Worm (Caenorhabditis elegans): ENCODE measurements around the gene C03B1.2.

Gene C03B1.2

DNA sequence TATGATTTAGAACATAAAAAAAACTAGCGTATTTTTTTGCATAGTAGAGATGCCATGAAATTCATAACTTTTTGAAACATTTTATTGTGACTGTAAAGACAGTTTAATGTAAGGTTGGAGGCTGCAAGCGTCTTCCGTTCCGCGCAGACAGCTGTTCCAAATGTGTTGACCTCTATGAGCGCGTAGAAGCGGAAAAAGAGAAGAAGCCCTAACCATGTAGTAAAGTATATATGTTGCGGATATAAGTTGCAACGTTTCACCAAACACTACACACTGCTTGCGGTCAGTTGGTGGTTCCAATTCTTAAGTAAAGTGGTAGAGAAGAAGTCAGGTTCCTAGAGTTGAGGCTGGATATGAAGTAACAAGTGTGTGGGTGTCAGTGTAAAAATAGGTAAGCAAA lies 18.8 kb downstream of the C03B1.2 start:
- TF ChIP-seq ets-7 (tag; optimal IDR thresholded peaks at IDR 0.05) (no peak), ceh-13 (GFP tag; optimal IDR thresholded peaks at IDR 0.05) (no peak), B0310.2 (tag; optimal IDR thresholded peaks at IDR 0.05) (no peak), aly-1 (tag; optimal IDR thresholded peaks at IDR 0.05) (no peak), scrt-1 (GFP tag; IDR thresholded peaks at IDR 0.05) (no peak), F13C5.2 (tag; optimal IDR thresholded peaks at IDR 0.05) (no peak), tbx-37 (GFP tag; conservative IDR thresholded peaks at IDR 0.05) (no peak), tra-4 (tag; optimal IDR thresholded peaks at IDR 0.05) (no peak), tbx-11 (GFP tag; IDR thresholded peaks at IDR 0.05) (no peak)

DNA sequence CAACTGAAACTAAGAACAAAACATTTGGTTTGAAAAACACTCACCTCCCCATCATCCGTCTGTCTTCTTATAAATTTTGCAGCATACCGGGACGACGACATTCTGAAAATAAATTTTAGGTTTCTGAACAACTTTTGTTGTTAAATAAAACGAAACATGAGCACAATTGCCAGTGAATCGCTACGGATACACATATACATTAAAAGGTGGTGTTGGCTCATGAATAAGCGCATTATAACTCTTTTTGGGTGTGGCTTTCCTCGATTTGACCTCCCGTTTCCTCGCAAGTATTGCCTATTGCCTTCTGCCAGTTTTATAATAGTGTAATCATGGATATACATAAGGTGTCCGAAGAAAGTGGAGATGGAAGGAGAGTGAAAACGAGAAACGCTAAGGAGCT lies 21.7 kb downstream of the C03B1.2 start, which contains the start of gene igcm-2:
Gene igcm-2, minus strand, starts transcription at position 101 of the 400 bp plus-strand sequence.
- TF ChIP-seq F13C5.2 (tag; optimal IDR thresholded peaks at IDR 0.05) (no peak), hmg-4 (GFP tag; optimal IDR thresholded peaks at IDR 0.05) (no peak), ceh-36 (tag; optimal IDR thresholded peaks at IDR 0.05) (no peak), scrt-1 (GFP tag; IDR thresholded peaks at IDR 0.05) (no peak), sea-1 (GFP tag; conservative IDR thresholded peaks at IDR 0.05) (no peak), tra-4 (tag; optimal IDR thresholded peaks at IDR 0.05) (no peak), tbx-37 (GFP tag; conservative IDR thresholded peaks at IDR 0.05) (no peak), aly-1 (tag; optimal IDR thresholded peaks at IDR 0.05) (no peak), hmbx-1 (tag; optimal IDR thresholded peaks at IDR 0.05) (no peak), ceh-13 (GFP tag; optimal IDR thresholded peaks at IDR 0.05) (no peak), ets-7 (tag; optimal IDR thresholded peaks at IDR 0.05) (no peak), pes-1 (GFP tag; IDR thresholded peaks at IDR 0.05) (no peak), tbx-11 (GFP tag; IDR thresholded peaks at IDR 0.05) (no peak), B0310.2 (tag; optimal IDR thresholded peaks at IDR 0.05) (no peak), hnd-1 (tag; optimal IDR thresholded peaks at IDR 0.05) (no peak)

DNA sequence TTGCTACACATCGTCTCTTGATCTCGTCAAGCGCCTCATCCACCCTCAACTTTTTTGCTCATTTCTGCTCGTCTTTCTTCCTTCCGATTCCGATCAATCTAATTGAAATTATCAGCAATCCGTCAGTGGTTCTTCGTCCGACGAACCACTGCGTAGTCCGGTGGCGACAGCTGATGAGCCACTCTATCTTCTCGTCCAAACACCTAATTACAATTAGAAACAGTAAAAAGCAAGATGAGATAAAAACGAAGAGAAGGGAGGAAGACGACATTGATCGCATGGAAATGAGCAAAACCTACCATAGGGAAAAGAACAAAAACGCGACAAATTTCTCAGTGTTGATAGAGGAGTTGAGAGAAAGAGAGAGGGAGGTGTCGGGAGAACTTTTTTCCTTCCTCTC lies 29.6 kb downstream of the C03B1.2 start:
- no peak for TF ChIP-seq ama-1 (optimal IDR thresholded peaks at IDR 0.05)
- TF ChIP-seq pes-1 (GFP tag; IDR thresholded peaks at IDR 0.05) = no peak

DNA sequence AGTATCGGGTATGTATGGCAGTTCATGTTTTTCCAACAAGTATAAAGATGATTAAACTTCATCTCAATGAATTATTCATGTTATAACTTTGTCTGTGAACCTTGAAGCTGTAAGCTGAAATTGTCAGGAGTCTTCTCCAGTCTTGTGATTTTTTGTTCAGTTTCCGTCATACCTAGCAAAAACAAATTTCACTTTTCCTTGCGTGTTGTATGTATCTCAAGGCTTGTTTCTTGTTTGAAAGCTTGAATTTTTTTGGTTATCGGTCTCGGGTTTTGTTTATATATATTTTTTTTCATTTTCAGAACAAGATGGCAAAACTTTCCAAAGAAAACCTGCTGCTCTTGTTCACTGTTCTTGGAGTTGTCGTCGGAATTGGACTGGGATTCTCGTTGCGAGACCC lies 33.3 kb downstream of the C03B1.2 start, which contains the start of gene glt-4:
Gene glt-4, plus strand, starts transcription at position 301 of the 400 bp plus-strand sequence.
- TF ChIP-seq tbx-37 (GFP tag; conservative IDR thresholded peaks at IDR 0.05) (no peak), scrt-1 (GFP tag; IDR thresholded peaks at IDR 0.05) (no peak), aly-1 (tag; optimal IDR thresholded peaks at IDR 0.05) (no peak), flt-1 (GFP tag; IDR thresholded peaks at IDR 0.05) (no peak), ceh-36 (tag; optimal IDR thresholded peaks at IDR 0.05) (no peak), sea-1 (GFP tag; conservative IDR thresholded peaks at IDR 0.05) (no peak), ama-1 (optimal IDR thresholded peaks at IDR 0.05) (no peak), ets-7 (tag; optimal IDR thresholded peaks at IDR 0.05) (no peak), hmg-4 (GFP tag; optimal IDR thresholded peaks at IDR 0.05) (no peak), tra-4 (tag; optimal IDR thresholded peaks at IDR 0.05) (no peak), hmbx-1 (tag; optimal IDR thresholded peaks at IDR 0.05) (no peak), B0310.2 (tag; optimal IDR thresholded peaks at IDR 0.05) (no peak)

DNA sequence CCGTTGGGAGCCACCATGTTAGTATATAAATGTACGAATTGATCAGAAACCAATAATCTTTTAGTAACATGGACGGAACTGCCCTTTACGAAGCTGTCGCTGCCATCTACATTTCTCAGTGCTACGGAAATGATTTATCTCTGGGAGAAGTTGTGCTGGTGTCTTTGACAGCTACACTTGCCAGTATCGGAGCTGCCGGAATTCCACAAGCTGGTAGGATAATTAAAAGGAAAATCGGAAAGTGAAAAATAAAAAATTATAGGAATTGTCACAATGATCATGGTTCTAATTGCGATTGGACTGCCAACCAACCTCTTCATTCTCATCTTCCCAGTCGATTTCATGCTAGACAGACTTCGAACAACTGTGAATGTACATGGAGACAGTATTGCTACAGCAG lies 36.1 kb downstream of the C03B1.2 start:
- TF ChIP-seq tbx-11 (GFP tag; IDR thresholded peaks at IDR 0.05) (no peak), scrt-1 (GFP tag; IDR thresholded peaks at IDR 0.05) (no peak), ceh-36 (tag; optimal IDR thresholded peaks at IDR 0.05) (no peak), hmbx-1 (tag; optimal IDR thresholded peaks at IDR 0.05) (no peak), ama-1 (optimal IDR thresholded peaks at IDR 0.05) (no peak), B0310.2 (tag; optimal IDR thresholded peaks at IDR 0.05) (no peak), pes-1 (GFP tag; IDR thresholded peaks at IDR 0.05) (no peak), flt-1 (GFP tag; IDR thresholded peaks at IDR 0.05) (no peak), hnd-1 (tag; optimal IDR thresholded peaks at IDR 0.05) (no peak), ceh-13 (GFP tag; optimal IDR thresholded peaks at IDR 0.05) (no peak), sea-1 (GFP tag; conservative IDR thresholded peaks at IDR 0.05) (no peak), F13C5.2 (tag; optimal IDR thresholded peaks at IDR 0.05) (no peak), tbx-37 (GFP tag; conservative IDR thresholded peaks at IDR 0.05) (no peak), hmg-4 (GFP tag; optimal IDR thresholded peaks at IDR 0.05) (no peak), aly-1 (tag; optimal IDR thresholded peaks at IDR 0.05) (no peak), tra-4 (tag; optimal IDR thresholded peaks at IDR 0.05) (no peak), ets-7 (tag; optimal IDR thresholded peaks at IDR 0.05) (no peak)

DNA sequence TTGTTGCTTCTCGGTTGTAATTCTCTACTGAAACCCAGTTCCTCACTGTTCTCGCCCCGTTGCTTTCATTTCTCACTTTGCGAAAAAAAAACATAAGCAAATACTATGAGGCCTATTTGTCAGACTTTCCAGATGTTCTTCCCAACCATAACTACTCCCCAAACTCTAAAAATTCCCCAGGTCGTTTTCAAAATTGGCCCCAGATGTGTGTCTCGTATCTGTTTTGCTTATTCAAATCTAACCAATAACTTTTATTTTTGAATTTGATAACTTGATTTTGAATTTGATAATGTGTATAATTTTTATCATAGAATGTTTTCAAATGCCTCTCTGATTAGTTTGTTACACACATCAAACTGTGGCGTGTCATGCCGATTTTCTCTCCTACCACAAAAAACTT lies 38.0 kb downstream of the C03B1.2 start:
- TF ChIP-seq F13C5.2 (tag; optimal IDR thresholded peaks at IDR 0.05) (no peak), tra-4 (tag; optimal IDR thresholded peaks at IDR 0.05) (no peak), ceh-13 (GFP tag; optimal IDR thresholded peaks at IDR 0.05) (no peak), ama-1 (optimal IDR thresholded peaks at IDR 0.05) (no peak), scrt-1 (GFP tag; IDR thresholded peaks at IDR 0.05) (no peak)

DNA sequence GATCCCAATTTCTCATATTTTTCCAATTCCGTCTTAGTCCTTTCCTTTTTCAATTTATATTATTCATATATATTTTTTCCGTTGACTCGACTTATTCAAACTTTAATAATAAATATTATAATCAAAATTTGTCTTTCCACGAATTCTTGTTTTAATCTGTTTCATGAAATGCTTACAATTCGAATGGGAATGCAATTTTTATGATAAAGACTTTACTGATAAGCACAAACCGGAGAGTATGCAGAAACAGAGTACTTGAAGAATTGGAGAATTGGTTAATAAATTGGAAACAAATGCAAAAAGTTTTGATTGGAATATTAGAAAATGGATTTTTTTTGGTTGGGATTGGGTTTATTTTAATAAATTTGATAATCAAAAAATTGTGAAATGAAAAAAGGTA lies 38.5 kb downstream of the C03B1.2 start:
- no peak for TF ChIP-seq F13C5.2 (tag; optimal IDR thresholded peaks at IDR 0.05)
- no peak for TF ChIP-seq flt-1 (GFP tag; IDR thresholded peaks at IDR 0.05)
- TF ChIP-seq hmbx-1 (tag; optimal IDR thresholded peaks at IDR 0.05) = no peak
- TF ChIP-seq sea-1 (GFP tag; conservative IDR thresholded peaks at IDR 0.05) = no peak
- no peak for TF ChIP-seq ets-7 (tag; optimal IDR thresholded peaks at IDR 0.05)
- TF ChIP-seq tbx-37 (GFP tag; conservative IDR thresholded peaks at IDR 0.05) = no peak
- no peak for TF ChIP-seq ama-1 (optimal IDR thresholded peaks at IDR 0.05)
- TF ChIP-seq pes-1 (GFP tag; IDR thresholded peaks at IDR 0.05) = no peak
- no peak for TF ChIP-seq hnd-1 (tag; optimal IDR thresholded peaks at IDR 0.05)
- TF ChIP-seq hmg-4 (GFP tag; optimal IDR thresholded peaks at IDR 0.05) = no peak
- no peak for TF ChIP-seq ceh-36 (tag; optimal IDR thresholded peaks at IDR 0.05)
- TF ChIP-seq B0310.2 (tag; optimal IDR thresholded peaks at IDR 0.05) = no peak
- no peak for TF ChIP-seq scrt-1 (GFP tag; IDR thresholded peaks at IDR 0.05)

DNA sequence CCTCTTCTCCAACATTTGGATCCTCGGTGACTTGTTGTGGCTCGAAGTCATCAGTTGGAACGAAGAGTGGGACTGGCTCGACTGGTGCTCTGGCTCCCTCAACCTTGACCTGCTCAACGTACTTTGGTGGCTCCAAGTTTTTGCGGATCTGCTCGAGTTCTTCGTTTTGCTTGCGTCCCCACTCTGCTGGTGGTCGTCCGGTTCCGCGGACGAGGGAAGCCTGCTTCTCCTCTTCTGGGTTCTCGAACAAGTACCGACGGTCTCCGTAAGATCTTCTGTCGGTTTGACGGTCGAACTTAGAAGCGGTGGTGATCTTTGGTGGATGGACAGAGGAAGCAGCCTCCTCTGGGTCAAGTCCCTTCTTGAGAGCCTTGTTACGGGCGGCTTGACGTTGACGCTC lies 38.9 kb downstream of the C03B1.2 start:
- TF ChIP-seq scrt-1 (GFP tag; IDR thresholded peaks at IDR 0.05) (no peak), sea-1 (GFP tag; conservative IDR thresholded peaks at IDR 0.05) (no peak), tbx-37 (GFP tag; conservative IDR thresholded peaks at IDR 0.05) (no peak), tbx-11 (GFP tag; IDR thresholded peaks at IDR 0.05) (no peak), hnd-1 (tag; optimal IDR thresholded peaks at IDR 0.05) (no peak), pes-1 (GFP tag; IDR thresholded peaks at IDR 0.05) (no peak), ceh-13 (GFP tag; optimal IDR thresholded peaks at IDR 0.05) (no peak), flt-1 (GFP tag; IDR thresholded peaks at IDR 0.05) (no peak), ets-7 (tag; optimal IDR thresholded peaks at IDR 0.05) (no peak), F13C5.2 (tag; optimal IDR thresholded peaks at IDR 0.05) (no peak), hmg-4 (GFP tag; optimal IDR thresholded peaks at IDR 0.05) (no peak), aly-1 (tag; optimal IDR thresholded peaks at IDR 0.05) (no peak), ama-1 (optimal IDR thresholded peaks at IDR 0.05) (no peak), hmbx-1 (tag; optimal IDR thresholded peaks at IDR 0.05) (no peak), tra-4 (tag; optimal IDR thresholded peaks at IDR 0.05) (no peak), ceh-36 (tag; optimal IDR thresholded peaks at IDR 0.05) (no peak)

Measured in whole organism, early embryonic.